Fruit fly (Drosophila melanogaster) whole organism, embryonic: ENCODE results near the gene CG42693.

ENCODE experiments used
- CG10543 ChIP-seq: fragments of 200-800 bp; sonication (Bioruptor generic); optimal IDR thresholded peaks from 3 replicates; lab custom pipeline; 2017; ENCODE audit warnings: missing biosample characterization, mild to moderate bottlenecking, missing genetic modification characterization, moderate library complexity
- CG11398 ChIP-seq: fragments of 200-800 bp; sonication (Bioruptor generic); optimal IDR thresholded peaks from 2 replicates; lab custom pipeline; 2016; ENCODE audit warnings: missing biosample characterization, missing genetic modification characterization
- CG14710 ChIP-seq: fragments of 200-800 bp; sonication (Bioruptor generic); optimal IDR thresholded peaks from 3 replicates; lab custom pipeline; 2019; ENCODE audit warnings: missing biosample characterization, mild to moderate bottlenecking, missing genetic modification characterization, moderate library complexity
- CG14860 ChIP-seq: fragments of 200-800 bp; sonication (Bioruptor generic); IDR thresholded peaks from 3 replicates; pipeline ENCODE4 v1.3.6; 2022; ENCODE audit warnings: missing biosample characterization, missing genetic modification characterization; ENCODE audit not compliant: partially characterized antibody
- CG17186 ChIP-seq: fragments of 200-800 bp; sonication (Bioruptor generic); optimal IDR thresholded peaks from 3 replicates; lab custom pipeline; 2017; ENCODE audit warnings: missing biosample characterization, missing genetic modification reagents, missing genetic modification characterization
- CG17359 ChIP-seq: fragments of 200-800 bp; sonication (Bioruptor generic); optimal IDR thresholded peaks from 3 replicates; lab custom pipeline; 2018; ENCODE audit warnings: missing biosample characterization, mild to moderate bottlenecking, missing genetic modification characterization, moderate library complexity
- CG17802 ChIP-seq: fragments of 200-800 bp; sonication (Bioruptor generic); optimal IDR thresholded peaks from 2 replicates; lab custom pipeline; 2018; ENCODE audit warnings: missing biosample characterization, mild to moderate bottlenecking, missing genetic modification characterization, moderate library complexity
- CG31388 ChIP-seq: fragments of 200-800 bp; sonication (Bioruptor generic); optimal IDR thresholded peaks from 2 replicates; lab custom pipeline; 2016; ENCODE audit warnings: missing biosample characterization, missing genetic modification characterization
- CG3281 ChIP-seq: fragments of 200-800 bp; sonication (Bioruptor generic); optimal IDR thresholded peaks from 3 replicates; lab custom pipeline; 2017; ENCODE audit warnings: missing biosample characterization, mild to moderate bottlenecking, missing genetic modification characterization
- CG3726 ChIP-seq: fragments of 200-800 bp; sonication (Bioruptor generic); IDR thresholded peaks from 3 replicates; pipeline ENCODE4, ENCODE4 v1.3.6; 2022; ENCODE audit warnings: missing biosample characterization, missing genetic modification characterization
- CG3838 ChIP-seq: fragments of 200-800 bp; sonication (Bioruptor generic); optimal IDR thresholded peaks from 3 replicates; lab custom pipeline; 2016; ENCODE audit warnings: missing biosample characterization, missing genetic modification characterization
- CG4707 ChIP-seq: fragments of 200-800 bp; sonication (Bioruptor generic); optimal IDR thresholded peaks from 2 replicates; lab custom pipeline; 2018; ENCODE audit warnings: missing biosample characterization, mild to moderate bottlenecking, missing genetic modification characterization, moderate library complexity
- CG6813 ChIP-seq: fragments of 200-800 bp; sonication (Bioruptor generic); optimal IDR thresholded peaks from 2 replicates; lab custom pipeline; 2017; ENCODE audit warnings: missing biosample characterization, missing genetic modification characterization, mild to moderate bottlenecking, moderate library complexity, missing genetic modification reagents
- CG8924 ChIP-seq: fragments of 200-800 bp; optimal IDR thresholded peaks from 3 replicates; lab custom pipeline; 2019; ENCODE audit warnings: missing biosample characterization, mild to moderate bottlenecking, missing genetic modification characterization, moderate library complexity
- CG9727 ChIP-seq: fragments of 200-800 bp; sonication (Bioruptor generic); optimal IDR thresholded peaks from 3 replicates; lab custom pipeline; 2017; ENCODE audit warnings: missing biosample characterization, mild to moderate bottlenecking, missing genetic modification characterization
- Chrac-16 ChIP-seq: fragments of 200-800 bp; sonication (Bioruptor generic); optimal IDR thresholded peaks from 3 replicates; lab custom pipeline; 2016; ENCODE audit warnings: missing biosample characterization, missing genetic modification characterization
- CrebB ChIP-seq: fragments of 200-800 bp; sonication (Bioruptor generic); optimal IDR thresholded peaks from 3 replicates; lab custom pipeline; 2018; ENCODE audit warnings: missing biosample characterization, mild to moderate bottlenecking, missing genetic modification characterization
- Dip3 ChIP-seq: fragments of 200-800 bp; sonication (Bioruptor generic); optimal IDR thresholded peaks from 3 replicates; lab custom pipeline; 2016; ENCODE audit warnings: missing biosample characterization, missing genetic modification characterization
- Fer3 ChIP-seq: fragments of 200-800 bp; sonication (Bioruptor generic); optimal IDR thresholded peaks from 2 replicates; lab custom pipeline; 2018; ENCODE audit warnings: missing biosample characterization, mild to moderate bottlenecking, missing genetic modification characterization, moderate library complexity
- HLH3B ChIP-seq: fragments of 200-800 bp; sonication (Bioruptor generic); IDR thresholded peaks from 2 replicates; pipeline ENCODE4 v1.3.6; 2022; ENCODE audit warnings: missing biosample characterization, missing genetic modification characterization
- Hr51 ChIP-seq, 2 experiments: fragments of 200-800 bp; sonication (Bioruptor generic); optimal IDR thresholded peaks; 2 replicates in 1 of 2; 3 replicates in 1 of 2; lab custom pipeline; 2016 to 2018; ENCODE audit warnings: missing biosample characterization in 2 of 2, missing genetic modification characterization in 2 of 2, mild to moderate bottlenecking in 1 of 2, moderate library complexity in 1 of 2
- Hsf ChIP-seq: fragments of 200-800 bp; sonication (Bioruptor generic); optimal IDR thresholded peaks from 3 replicates; lab custom pipeline; 2016; ENCODE audit warnings: missing biosample characterization, missing genetic modification characterization
- MBD-R2 ChIP-seq: fragments of 200-800 bp; sonication (Bioruptor generic); IDR thresholded peaks from 2 replicates; pipeline ENCODE4 v1.3.6; 2022; ENCODE audit warnings: missing biosample characterization, missing genetic modification characterization
- Oaz ChIP-seq: fragments of 200-800 bp; sonication (Bioruptor generic); IDR thresholded peaks from 2 replicates; pipeline ENCODE4 v1.3.6; 2022; ENCODE audit warnings: missing biosample characterization, missing genetic modification characterization
- Poxn ChIP-seq: fragments of 200-800 bp; sonication (Bioruptor generic); IDR thresholded peaks from 2 replicates; pipeline ENCODE4 v1.3.6; 2022; ENCODE audit warnings: missing biosample characterization, missing genetic modification characterization
- Ptx1 ChIP-seq: fragments of 200-800 bp; sonication (Bioruptor generic); IDR thresholded peaks from 2 replicates; pipeline ENCODE4 v1.3.6; 2022; ENCODE audit warnings: missing biosample characterization, missing genetic modification characterization
- Sox102F ChIP-seq: fragments of 200-800 bp; sonication (Bioruptor generic); optimal IDR thresholded peaks from 2 replicates; lab custom pipeline; 2018; ENCODE audit warnings: missing biosample characterization, mild to moderate bottlenecking, missing genetic modification characterization, moderate library complexity
- Taf1 ChIP-seq: fragments of 200-800 bp; sonication (Bioruptor generic); IDR thresholded peaks from 2 replicates; pipeline ENCODE4 v1.3.6; 2022; ENCODE audit warnings: missing biosample characterization, missing genetic modification characterization
- Xbp1 ChIP-seq: fragments of 200-800 bp; sonication (Bioruptor generic); optimal IDR thresholded peaks from 3 replicates; lab custom pipeline; 2016; ENCODE audit warnings: missing biosample characterization, mild to moderate bottlenecking, missing genetic modification characterization
- bab2 ChIP-seq: fragments of 200-800 bp; sonication (Bioruptor generic); optimal IDR thresholded peaks from 2 replicates; lab custom pipeline; 2016; ENCODE audit warnings: missing biosample characterization, missing genetic modification characterization
- cas ChIP-seq: fragments of 200-800 bp; sonication (Bioruptor generic); IDR thresholded peaks from 2 replicates; pipeline ENCODE4 v1.3.6; 2022; ENCODE audit warnings: missing biosample characterization, missing genetic modification characterization
- cg ChIP-seq: fragments of 200-800 bp; sonication (Bioruptor generic); optimal IDR thresholded peaks from 3 replicates; lab custom pipeline; 2019; ENCODE audit warnings: missing biosample characterization, mild to moderate bottlenecking, missing genetic modification characterization, moderate library complexity
- chn ChIP-seq: fragments of 200-800 bp; sonication (Bioruptor generic); optimal IDR thresholded peaks from 2 replicates; lab custom pipeline; 2016; ENCODE audit warnings: missing biosample characterization, missing genetic modification characterization
- dmrt11E ChIP-seq: fragments of 200-800 bp; sonication (Bioruptor generic); optimal IDR thresholded peaks from 3 replicates; lab custom pipeline; 2018; ENCODE audit warnings: missing biosample characterization, mild to moderate bottlenecking, missing genetic modification characterization, moderate library complexity
- dysf ChIP-seq: fragments of 200-800 bp; sonication (Bioruptor generic); IDR thresholded peaks from 3 replicates; pipeline ENCODE4 v1.3.6; 2022; ENCODE audit warnings: missing biosample characterization, missing genetic modification characterization
- fd102C ChIP-seq: fragments of 200-800 bp; sonication (Bioruptor generic); optimal IDR thresholded peaks from 2 replicates; lab custom pipeline; 2018; ENCODE audit warnings: missing biosample characterization, mild to moderate bottlenecking, missing genetic modification characterization, moderate library complexity
- grn ChIP-seq: fragments of 200-800 bp; sonication (Bioruptor generic); optimal IDR thresholded peaks from 3 replicates; lab custom pipeline; 2017; ENCODE audit warnings: missing biosample characterization, missing genetic modification characterization
- gt ChIP-seq: fragments of 200-800 bp; sonication (Bioruptor generic); IDR thresholded peaks from 2 replicates; pipeline ENCODE4 v1.3.6; 2022; ENCODE audit warnings: missing biosample characterization, missing genetic modification characterization
- kni ChIP-seq: fragments of 200-800 bp; sonication (Bioruptor generic); optimal IDR thresholded peaks from 3 replicates; lab custom pipeline; 2017; ENCODE audit warnings: mild to moderate bottlenecking, missing biosample characterization, missing genetic modification reagents, missing genetic modification characterization
- lola ChIP-seq, 3 experiments: fragments of >200 bp in 2 of 3; fragments of 200-800 bp in 1 of 3; sonication (Bioruptor generic) in 1 of 3; optimal IDR thresholded peaks; 2 replicates each; lab custom pipeline; 2017 to 2019; ENCODE audit warnings: missing biosample characterization in 3 of 3, missing genetic modification characterization in 3 of 3, mild to moderate bottlenecking in 1 of 3, moderate library complexity in 1 of 3
- nau ChIP-seq: fragments of 200-800 bp; sonication (Bioruptor generic); optimal IDR thresholded peaks from 3 replicates; lab custom pipeline; 2017; ENCODE audit warnings: missing biosample characterization, mild to moderate bottlenecking, missing genetic modification characterization, missing genetic modification reagents
- prd ChIP-seq, 3 experiments: fragments of >200 bp in 2 of 3; fragments of 200-800 bp in 1 of 3; sonication (Bioruptor generic) in 1 of 3; optimal IDR thresholded peaks in 2 of 3; IDR thresholded peaks in 1 of 3; 2 replicates in 2 of 3; 3 replicates in 1 of 3; pipeline versions ENCODE4 v1.3.6 to Lab custom; 2017 to 2022; ENCODE audit warnings: missing biosample characterization in 1 of 3, missing genetic modification characterization in 1 of 3
- psq ChIP-seq: fragments of 200-800 bp; sonication (Bioruptor generic); optimal IDR thresholded peaks from 2 replicates; lab custom pipeline; 2017; ENCODE audit warnings: missing biosample characterization, missing genetic modification characterization
- repo ChIP-seq: fragments of 200-800 bp; sonication (Bioruptor generic); optimal IDR thresholded peaks from 2 replicates; lab custom pipeline; 2016; ENCODE audit warnings: missing biosample characterization, missing genetic modification characterization
- ro ChIP-seq: fragments of 200-800 bp; sonication (Bioruptor generic); IDR thresholded peaks from 2 replicates; pipeline ENCODE4 v1.3.6; 2022; ENCODE audit warnings: missing biosample characterization, missing genetic modification characterization
- run ChIP-seq: fragments of 200-800 bp; sonication (Bioruptor generic); optimal IDR thresholded peaks from 3 replicates; lab custom pipeline; 2018; ENCODE audit warnings: missing biosample characterization, mild to moderate bottlenecking, missing genetic modification characterization
- stc ChIP-seq: fragments of 200-800 bp; sonication (Bioruptor generic); IDR thresholded peaks from 2 replicates; pipeline ENCODE4 v1.3.6; 2022; ENCODE audit warnings: missing biosample characterization, missing genetic modification characterization
- trh ChIP-seq: fragments of 200-800 bp; sonication (Bioruptor generic); optimal IDR thresholded peaks from 2 replicates; lab custom pipeline; 2016; ENCODE audit warnings: missing biosample characterization, missing genetic modification characterization
- ttk ChIP-seq: fragments of 200-800 bp; sonication (Bioruptor generic); IDR thresholded peaks from 2 replicates; pipeline ENCODE4 v2.1.2; 2022; ENCODE audit warnings: missing biosample characterization, missing genetic modification characterization
- tup ChIP-seq: fragments of 200-800 bp; sonication (Bioruptor generic); optimal IDR thresholded peaks from 2 replicates; lab custom pipeline; 2016; ENCODE audit warnings: missing biosample characterization, mild to moderate bottlenecking, missing genetic modification characterization, moderate library complexity
- vnd ChIP-seq: fragments of 200-800 bp; sonication (Bioruptor generic); IDR thresholded peaks from 3 replicates; pipeline ENCODE4 v1.3.6; 2022; ENCODE audit warnings: missing biosample characterization, missing genetic modification characterization; ENCODE audit not compliant: partially characterized antibody

Gene CG42693

dm6 chr3R:31706895-31707238 is 1.3 kb downstream of the CG42693 start (continued):
- TF ChIP-seq stc (GFP tag; lab: Robert Waterston, UW) (no peak), tup (GFP tag; lab: Kevin White, UChicago) (no peak), kni (GFP tag; lab: Kevin White, UChicago) (no peak), trh (no peak), CrebB (no peak), Ptx1 (GFP tag; lab: Robert Waterston, UW) (no peak), CG11398 (GFP tag; lab: Kevin White, UChicago) (no peak), chn (GFP tag; lab: Kevin White, UChicago) (no peak), CG9727 (GFP tag; lab: Kevin White, UChicago) (peak; percentile 48), ttk (GFP tag; lab: Robert Waterston, UW) (no peak), vnd (GFP tag; lab: Robert Waterston, UW) (no peak), repo (no peak), gt (no peak), Poxn (GFP tag; lab: Robert Waterston, UW) (no peak), Hsf (peak; percentile 4), lola (GFP tag; optimal IDR thresholded peaks at IDR 0.05; lab: Kevin White, UChicago) (peak in 1 of 3 experiments; percentile 29), HLH3B (GFP tag; lab: Robert Waterston, UW) (no peak), grn (GFP tag; lab: Kevin White, UChicago) (peak; percentile 26), Fer3 (tag; lab: Kevin White, UChicago) (no peak), Hr51 (GFP tag; optimal IDR thresholded peaks at IDR 0.05; lab: Kevin White, UChicago) (no peak), Taf1 (GFP tag; lab: Robert Waterston, UW) (no peak), ro (no peak), nau (GFP tag; lab: Kevin White, UChicago) (no peak), dysf (GFP tag; lab: Robert Waterston, UW) (no peak), CG10543 (no peak), Chrac-16 (GFP tag; lab: Kevin White, UChicago) (peak; percentile 10), CG14710 (tag; lab: Kevin White, UChicago) (peak; percentile 17), CG3838 (no peak), CG8924 (tag; lab: Kevin White, UChicago) (peak; percentile 14), Oaz (GFP tag; lab: Robert Waterston, UW) (no peak), CG3281 (no peak), CG17186 (GFP tag; lab: Kevin White, UChicago) (no peak), CG3726 (GFP tag; lab: Robert Waterston, UW) (no peak), cg (GFP tag; lab: Kevin White, UChicago) (no peak), prd (optimal IDR thresholded peaks at IDR 0.05; lab: Kevin White, UChicago) (no peak), prd (GFP tag; IDR thresholded peaks at IDR 0.05; lab: Robert Waterston, UW) (peak; percentile 73; the same call in 2 of the 3 replicates), MBD-R2 (GFP tag; lab: Robert Waterston, UW) (no peak), dmrt11E (tag; lab: Kevin White, UChicago) (peak; percentile 72), CG31388 (GFP tag; lab: Kevin White, UChicago) (no peak), bab2 (GFP tag; lab: Kevin White, UChicago) (no peak), CG17802 (no peak), fd102C (GFP tag; lab: Kevin White, UChicago) (peak; percentile 64), run (tag; lab: Kevin White, UChicago) (no peak), Dip3 (GFP tag; lab: Kevin White, UChicago) (no peak), CG6813 (GFP tag; lab: Kevin White, UChicago) (no peak), cas (GFP tag; lab: Robert Waterston, UW) (no peak), CG17359 (tag; lab: Kevin White, UChicago) (no peak), psq (no peak), Xbp1 (peak; percentile 11), Sox102F (no peak), CG4707 (GFP tag; lab: Kevin White, UChicago) (no peak), CG14860 (GFP tag; lab: Robert Waterston, UW) (no peak)
